Worm (Caenorhabditis elegans): ENCODE measurements around the gene hsp-90.

hsp-90 gene

ce11 chrV:14716114-14716513, 31.4 kb downstream of the hsp-90 start, which contains the start of gene fbxa-147:
fbxa-147 (plus strand) TSS chrV:14716499.
- TF ChIP-seq pax-3 (tag; optimal IDR thresholded peaks at IDR 0.05), result peak; percentile 3
- no peak for TF ChIP-seq C34B4.2 (tag; optimal IDR thresholded peaks at IDR 0.05)

- TF ChIP-seq sup-37 (GFP tag; optimal IDR thresholded peaks at IDR 0.05) (no peak), ztf-4 (tag; optimal IDR thresholded peaks at IDR 0.05) (no peak), zip-4 (GFP tag; optimal IDR thresholded peaks at IDR 0.05) (no peak), lin-39 (tag; optimal IDR thresholded peaks at IDR 0.05) (no peak), unc-62 (GFP tag; optimal IDR thresholded peaks at IDR 0.05) (no peak), Y116A8C.19 (tag; optimal IDR thresholded peaks at IDR 0.05; ENCODE audit: borderline replicate concordance) (no peak), isw-1 (GFP tag; IDR thresholded peaks at IDR 0.05) (no peak), lir-3 (tag; optimal IDR thresholded peaks at IDR 0.05; ENCODE audit: poor library complexity) (no peak), ceh-90 (tag; optimal IDR thresholded peaks at IDR 0.05) (no peak), elt-3 (tag; optimal IDR thresholded peaks at IDR 0.05) (no peak), fkh-10 (GFP tag; optimal IDR thresholded peaks at IDR 0.05) (no peak), ztf-11 (tag; optimal IDR thresholded peaks at IDR 0.05) (no peak), efl-3 (GFP tag; optimal IDR thresholded peaks at IDR 0.05) (no peak), alr-1 (tag; optimal IDR thresholded peaks at IDR 0.05; ENCODE audit: borderline replicate concordance) (no peak), efl-1 (optimal IDR thresholded peaks at IDR 0.05) (no peak), efl-1 (GFP tag; optimal IDR thresholded peaks at IDR 0.05 in 1 of 2) (no peak)
Measured at ce11 chrV:14719491-14719890, 34.8 kb downstream of the hsp-90 start, which contains the start of gene R08A2.1. R08A2.1 (minus strand) TSS chrV:14719591.

ce11 chrV:14723020-14723419, 38.3 kb downstream of the hsp-90 start, which contains the start of gene R08A2.7:
R08A2.7 (plus strand) TSS chrV:14723320.
- no peak for TF ChIP-seq nhr-90 (tag; optimal IDR thresholded peaks at IDR 0.05; ENCODE audit: poor library complexity)
- no peak for TF ChIP-seq nhr-19 (GFP tag; conservative IDR thresholded peaks at IDR 0.05)
- no peak for TF ChIP-seq nhr-20 (tag; optimal IDR thresholded peaks at IDR 0.05)
- no peak for TF ChIP-seq tbx-2 (tag; optimal IDR thresholded peaks at IDR 0.05)
- no peak for TF ChIP-seq nhr-77 (tag; optimal IDR thresholded peaks at IDR 0.05)
- no peak for TF ChIP-seq hlh-4 (tag; optimal IDR thresholded peaks at IDR 0.05)
- no peak for TF ChIP-seq elt-3 (tag; optimal IDR thresholded peaks at IDR 0.05)
- TF ChIP-seq efl-1 (optimal IDR thresholded peaks at IDR 0.05), result no peak
- no peak for TF ChIP-seq efl-1 (GFP tag; optimal IDR thresholded peaks at IDR 0.05 in 1 of 2)
- TF ChIP-seq sptf-1 (tag; optimal IDR thresholded peaks at IDR 0.05), result no peak
- no peak for TF ChIP-seq lin-14 (GFP tag; optimal IDR thresholded peaks at IDR 0.05)
- TF ChIP-seq swsn-7 (tag; optimal IDR thresholded peaks at IDR 0.05), result no peak
- TF ChIP-seq lin-39 (tag; optimal IDR thresholded peaks at IDR 0.05), result no peak
- TF ChIP-seq xbp-1 (tag; optimal IDR thresholded peaks at IDR 0.05), result no peak
- no peak for TF ChIP-seq mdl-1 (tag; optimal IDR thresholded peaks at IDR 0.05)
- no peak for TF ChIP-seq ceh-63 (GFP tag; optimal IDR thresholded peaks at IDR 0.05)

ce11 chrV:14725409-14725808, 40.7 kb downstream of the hsp-90 start:
- TF ChIP-seq lsy-2 (tag; optimal IDR thresholded peaks at IDR 0.05), result peak in 1 of 2 experiments; percentile 8
- TF ChIP-seq unc-86 (tag; optimal IDR thresholded peaks at IDR 0.05), result no peak
- no peak for TF ChIP-seq egl-27 (tag; optimal IDR thresholded peaks at IDR 0.05)
- TF ChIP-seq blmp-1 (tag; optimal IDR thresholded peaks at IDR 0.05), result peak; percentile 70
- no peak for TF ChIP-seq unc-30 (tag; optimal IDR thresholded peaks at IDR 0.05)
- peak; percentile 92 for TF ChIP-seq nhr-85 (tag)
- TF ChIP-seq fkh-10 (GFP tag; optimal IDR thresholded peaks at IDR 0.05), result no peak
- peak in 1 of 2 experiments; percentile 20 for TF ChIP-seq lin-35 (GFP tag; optimal IDR thresholded peaks at IDR 0.05)
- TF ChIP-seq nhr-47 (tag; optimal IDR thresholded peaks at IDR 0.05), result no peak
- peak; percentile 31 for TF ChIP-seq snu-23 (GFP tag; optimal IDR thresholded peaks at IDR 0.05)
- TF ChIP-seq rnt-1 (tag; optimal IDR thresholded peaks at IDR 0.05), result no peak
- TF ChIP-seq dpl-1 (GFP tag; optimal IDR thresholded peaks at IDR 0.05), result peak in 1 of 3 experiments; percentile 24
- peak; percentile 52 for TF ChIP-seq nhr-20 (tag; optimal IDR thresholded peaks at IDR 0.05)
- TF ChIP-seq nhr-71 (tag; optimal IDR thresholded peaks at IDR 0.05), result peak; percentile 29
- no peak for TF ChIP-seq pqm-1 (tag; optimal IDR thresholded peaks at IDR 0.05)
- TF ChIP-seq mep-1 (tag; optimal IDR thresholded peaks at IDR 0.05), result no peak
- TF ChIP-seq elt-3 (tag; optimal IDR thresholded peaks at IDR 0.05), result peak in 2 of 6 experiments; percentile 4 to 28
